Fruit fly (Drosophila melanogaster) whole organism, embryonic: ENCODE data around the gene GlcAT-P.
A peak's percentile ranks its signal among the peaks of the same experiment; 100 is the strongest.

Experiments
- BtbVII ChIP-seq: fragments of 200-800 bp; sonication (Bioruptor generic); optimal IDR thresholded peaks from 3 replicates; lab custom pipeline; 2017; ENCODE audit warnings: missing biosample characterization, mild to moderate bottlenecking, missing genetic modification characterization
- CG10147 ChIP-seq: fragments of 200-800 bp; sonication (Bioruptor generic); optimal IDR thresholded peaks from 2 replicates; lab custom pipeline; 2019; ENCODE audit warnings: missing biosample characterization, mild to moderate bottlenecking, missing genetic modification characterization, moderate library complexity
- CG10209 ChIP-seq: fragments of 200-800 bp; sonication (Bioruptor generic); optimal IDR thresholded peaks from 3 replicates; lab custom pipeline; 2017; ENCODE audit warnings: missing biosample characterization, mild to moderate bottlenecking, missing genetic modification characterization, missing genetic modification reagents
- CG10959 ChIP-seq: fragments of 200-800 bp; sonication (Bioruptor generic); IDR thresholded peaks from 2 replicates; pipeline ENCODE4 v1.3.6; 2022; ENCODE audit warnings: missing biosample characterization, missing genetic modification characterization
- CG13296 ChIP-seq: fragments of 200-800 bp; sonication (Bioruptor generic); optimal IDR thresholded peaks from 3 replicates; lab custom pipeline; 2018; ENCODE audit warnings: missing biosample characterization, mild to moderate bottlenecking, missing genetic modification characterization
- CG13624 ChIP-seq: fragments of 200-800 bp; sonication (Bioruptor generic); optimal IDR thresholded peaks from 2 replicates; lab custom pipeline; 2016; ENCODE audit warnings: missing biosample characterization, missing genetic modification characterization
- CG14050 ChIP-seq: fragments of 200-800 bp; sonication (Bioruptor generic); IDR thresholded peaks from 3 replicates; pipeline ENCODE4 v1.3.6; 2022; ENCODE audit warnings: missing biosample characterization, missing genetic modification characterization
- CG15269 ChIP-seq: fragments of 200-800 bp; sonication (Bioruptor generic); optimal IDR thresholded peaks from 2 replicates; lab custom pipeline; 2018; ENCODE audit warnings: missing biosample characterization, mild to moderate bottlenecking, missing genetic modification characterization, moderate library complexity
- CG16863 ChIP-seq: fragments of 200-800 bp; sonication (Bioruptor generic); optimal IDR thresholded peaks from 3 replicates; lab custom pipeline; 2016; ENCODE audit warnings: missing biosample characterization, missing genetic modification characterization
- CG2889 ChIP-seq: fragments of 200-800 bp; sonication (Bioruptor generic); IDR thresholded peaks from 3 replicates; pipeline ENCODE4 v1.3.6; 2022; ENCODE audit warnings: missing biosample characterization, missing genetic modification characterization
- CG3838 ChIP-seq: fragments of 200-800 bp; sonication (Bioruptor generic); optimal IDR thresholded peaks from 3 replicates; lab custom pipeline; 2016; ENCODE audit warnings: missing biosample characterization, missing genetic modification characterization
- CG4854 ChIP-seq: fragments of 200-800 bp; sonication (Bioruptor generic); optimal IDR thresholded peaks from 2 replicates; lab custom pipeline; 2016; ENCODE audit warnings: missing biosample characterization, missing genetic modification characterization, inconsistent platforms
- CG6765 ChIP-seq: fragments of 200-800 bp; sonication (Bioruptor generic); optimal IDR thresholded peaks from 3 replicates; lab custom pipeline; 2017; ENCODE audit warnings: missing biosample characterization, mild to moderate bottlenecking, missing genetic modification characterization
- CG6854 ChIP-seq: fragments of 200-800 bp; sonication (Bioruptor generic); optimal IDR thresholded peaks from 3 replicates; lab custom pipeline; 2017; ENCODE audit warnings: missing biosample characterization, mild to moderate bottlenecking, missing genetic modification characterization
- CG8359 ChIP-seq: fragments of 200-800 bp; sonication (Bioruptor generic); optimal IDR thresholded peaks from 2 replicates; lab custom pipeline; 2017; ENCODE audit warnings: missing biosample characterization, mild to moderate bottlenecking, missing genetic modification characterization, borderline replicate concordance
- CG8924 ChIP-seq: fragments of 200-800 bp; optimal IDR thresholded peaks from 3 replicates; lab custom pipeline; 2019; ENCODE audit warnings: missing biosample characterization, mild to moderate bottlenecking, missing genetic modification characterization, moderate library complexity
- CHES-1-like ChIP-seq: fragments of 200-800 bp; sonication (Bioruptor generic); optimal IDR thresholded peaks from 2 replicates; lab custom pipeline; 2016; ENCODE audit warnings: missing biosample characterization, missing genetic modification characterization
- CrebB ChIP-seq: fragments of 200-800 bp; sonication (Bioruptor generic); optimal IDR thresholded peaks from 3 replicates; lab custom pipeline; 2018; ENCODE audit warnings: missing biosample characterization, mild to moderate bottlenecking, missing genetic modification characterization
- Dad ChIP-seq: fragments of 200-800 bp; sonication (Bioruptor generic); optimal IDR thresholded peaks from 3 replicates; lab custom pipeline; 2016; ENCODE audit warnings: missing biosample characterization, missing genetic modification characterization
- Dip2 ChIP-seq: fragments of 200-800 bp; sonication (Bioruptor generic); IDR thresholded peaks from 2 replicates; pipeline ENCODE4 v1.3.6; 2022; ENCODE audit warnings: missing biosample characterization, missing genetic modification characterization
- HLH3B ChIP-seq: fragments of 200-800 bp; sonication (Bioruptor generic); IDR thresholded peaks from 2 replicates; pipeline ENCODE4 v1.3.6; 2022; ENCODE audit warnings: missing biosample characterization, missing genetic modification characterization
- HLH4C ChIP-seq: fragments of 200-800 bp; sonication (Bioruptor generic); IDR thresholded peaks from 3 replicates; pipeline ENCODE4 v1.3.6; 2022; ENCODE audit warnings: missing biosample characterization, missing genetic modification characterization; ENCODE audit not compliant: partially characterized antibody
- HLHmδ ChIP-seq: fragments of 200-800 bp; sonication (Bioruptor generic); optimal IDR thresholded peaks from 2 replicates; lab custom pipeline; 2018; ENCODE audit warnings: missing biosample characterization, mild to moderate bottlenecking, missing genetic modification characterization, moderate library complexity
- HmgZ ChIP-seq: fragments of 200-800 bp; sonication (Bioruptor generic); optimal IDR thresholded peaks from 2 replicates; lab custom pipeline; 2018; ENCODE audit warnings: missing biosample characterization, mild to moderate bottlenecking, missing genetic modification characterization
- Hr78 ChIP-seq, 2 experiments: fragments of 200-800 bp in 1 of 2; fragments of >200 bp in 1 of 2; sonication (Bioruptor generic) in 1 of 2; optimal IDR thresholded peaks; 2 replicates each; lab custom pipeline; 2017 to 2019; ENCODE audit warnings: missing biosample characterization in 2 of 2, missing genetic modification characterization in 2 of 2, mild to moderate bottlenecking in 1 of 2, moderate library complexity in 1 of 2
- Lim3 ChIP-seq: fragments of 200-800 bp; sonication (Bioruptor generic); IDR thresholded peaks from 2 replicates; pipeline ENCODE4 v1.3.6; 2022; ENCODE audit warnings: missing biosample characterization, missing genetic modification characterization
- Nf-YB ChIP-seq: fragments of 200-800 bp; sonication (Bioruptor generic); optimal IDR thresholded peaks from 3 replicates; lab custom pipeline; 2019; ENCODE audit warnings: missing biosample characterization, mild to moderate bottlenecking, missing genetic modification characterization, moderate library complexity
- Optix ChIP-seq: fragments of 200-800 bp; sonication (Bioruptor generic); IDR thresholded peaks from 3 replicates; pipeline ENCODE4 v1.3.6; 2022; ENCODE audit warnings: missing biosample characterization, missing genetic modification characterization
- Ravus ChIP-seq: fragments of 200-800 bp; sonication (Bioruptor generic); IDR thresholded peaks from 2 replicates; pipeline ENCODE4 v1.3.6; 2022; ENCODE audit warnings: missing biosample characterization, missing genetic modification characterization
- Rfx ChIP-seq: fragments of 200-800 bp; sonication (Bioruptor generic); IDR thresholded peaks from 2 replicates; pipeline ENCODE4 v1.3.6; 2022; ENCODE audit warnings: missing biosample characterization, missing genetic modification characterization
- Sry-β ChIP-seq: fragments of 200-800 bp; sonication (Bioruptor generic); optimal IDR thresholded peaks from 2 replicates; lab custom pipeline; 2018; ENCODE audit warnings: missing biosample characterization, mild to moderate bottlenecking, missing genetic modification characterization, moderate library complexity
- Ssrp ChIP-seq: fragments of 200-800 bp; sonication (Bioruptor generic); optimal IDR thresholded peaks from 2 replicates; lab custom pipeline; 2018; ENCODE audit warnings: missing biosample characterization, mild to moderate bottlenecking, missing genetic modification characterization, moderate library complexity
- abd-A ChIP-seq: fragments of 200-800 bp; sonication (Bioruptor generic); optimal IDR thresholded peaks from 3 replicates; lab custom pipeline; 2019; ENCODE audit warnings: missing biosample characterization, mild to moderate bottlenecking, missing genetic modification characterization, moderate library complexity
- bigmax ChIP-seq: fragments of 200-800 bp; sonication (Bioruptor generic); optimal IDR thresholded peaks from 2 replicates; lab custom pipeline; 2018; ENCODE audit warnings: missing biosample characterization, mild to moderate bottlenecking, missing genetic modification characterization
- chinmo ChIP-seq: fragments of 200-800 bp; sonication (Bioruptor generic); IDR thresholded peaks from 4 replicates; pipeline ENCODE4 v1.3.6; 2022; ENCODE audit warnings: missing biosample characterization, missing genetic modification characterization; ENCODE audit not compliant: partially characterized antibody
- croc ChIP-seq: fragments of 200-800 bp; sonication (Bioruptor generic); conservative IDR thresholded peaks from 3 replicates; pipeline ENCODE4 v1.3.6; 2022; ENCODE audit warnings: missing biosample characterization, missing genetic modification characterization
- crp ChIP-seq, 2 experiments: fragments of 200-800 bp; sonication (Bioruptor generic); optimal IDR thresholded peaks; 2 replicates in 1 of 2; 3 replicates in 1 of 2; lab custom pipeline; 2017; ENCODE audit warnings: missing biosample characterization in 2 of 2, missing genetic modification characterization in 2 of 2, mild to moderate bottlenecking in 1 of 2, moderate library complexity in 1 of 2
- dan ChIP-seq: fragments of 200-800 bp; sonication (Bioruptor generic); IDR thresholded peaks from 2 replicates; pipeline ENCODE4 v1.3.6; 2022; ENCODE audit warnings: missing biosample characterization, missing genetic modification characterization
- dpn ChIP-seq, 2 experiments: fragments of 200-800 bp; sonication (Bioruptor generic); optimal IDR thresholded peaks; 3 replicates each; lab custom pipeline; 2016; ENCODE audit warnings: missing biosample characterization in 2 of 2, missing genetic modification characterization in 2 of 2
- gro ChIP-seq: fragments of 200-800 bp; sonication (Bioruptor generic); optimal IDR thresholded peaks from 2 replicates; lab custom pipeline; 2016; ENCODE audit warnings: missing biosample characterization, missing genetic modification characterization
- pnt ChIP-seq: fragments of 200-800 bp; sonication (Bioruptor generic); optimal IDR thresholded peaks from 3 replicates; lab custom pipeline; 2016; ENCODE audit warnings: missing biosample characterization, missing genetic modification characterization
- repo ChIP-seq: fragments of 200-800 bp; sonication (Bioruptor generic); optimal IDR thresholded peaks from 2 replicates; lab custom pipeline; 2016; ENCODE audit warnings: missing biosample characterization, missing genetic modification characterization
- schlank ChIP-seq: fragments of 200-800 bp; sonication (Bioruptor generic); optimal IDR thresholded peaks from 2 replicates; lab custom pipeline; 2018; ENCODE audit warnings: missing biosample characterization, mild to moderate bottlenecking, missing genetic modification characterization
- sd ChIP-seq: fragments of 200-800 bp; sonication (Bioruptor generic); optimal IDR thresholded peaks from 3 replicates; lab custom pipeline; 2018; ENCODE audit warnings: missing biosample characterization, mild to moderate bottlenecking, missing genetic modification characterization, moderate library complexity
- tgo ChIP-seq: fragments of 200-800 bp; sonication (Bioruptor generic); IDR thresholded peaks from 3 replicates; pipeline ENCODE4 v1.3.6; 2022; ENCODE audit warnings: missing biosample characterization, missing genetic modification characterization
- tio ChIP-seq: fragments of 200-800 bp; sonication (Bioruptor generic); optimal IDR thresholded peaks from 2 replicates; lab custom pipeline; 2017; ENCODE audit warnings: missing biosample characterization, missing genetic modification characterization, inconsistent platforms
- vvl ChIP-seq: fragments of 200-800 bp; sonication (Bioruptor generic); IDR thresholded peaks from 2 replicates; pipeline ENCODE4 v1.3.6; 2022; ENCODE audit warnings: missing biosample characterization, missing genetic modification characterization

Gene GlcAT-P

DNA sequence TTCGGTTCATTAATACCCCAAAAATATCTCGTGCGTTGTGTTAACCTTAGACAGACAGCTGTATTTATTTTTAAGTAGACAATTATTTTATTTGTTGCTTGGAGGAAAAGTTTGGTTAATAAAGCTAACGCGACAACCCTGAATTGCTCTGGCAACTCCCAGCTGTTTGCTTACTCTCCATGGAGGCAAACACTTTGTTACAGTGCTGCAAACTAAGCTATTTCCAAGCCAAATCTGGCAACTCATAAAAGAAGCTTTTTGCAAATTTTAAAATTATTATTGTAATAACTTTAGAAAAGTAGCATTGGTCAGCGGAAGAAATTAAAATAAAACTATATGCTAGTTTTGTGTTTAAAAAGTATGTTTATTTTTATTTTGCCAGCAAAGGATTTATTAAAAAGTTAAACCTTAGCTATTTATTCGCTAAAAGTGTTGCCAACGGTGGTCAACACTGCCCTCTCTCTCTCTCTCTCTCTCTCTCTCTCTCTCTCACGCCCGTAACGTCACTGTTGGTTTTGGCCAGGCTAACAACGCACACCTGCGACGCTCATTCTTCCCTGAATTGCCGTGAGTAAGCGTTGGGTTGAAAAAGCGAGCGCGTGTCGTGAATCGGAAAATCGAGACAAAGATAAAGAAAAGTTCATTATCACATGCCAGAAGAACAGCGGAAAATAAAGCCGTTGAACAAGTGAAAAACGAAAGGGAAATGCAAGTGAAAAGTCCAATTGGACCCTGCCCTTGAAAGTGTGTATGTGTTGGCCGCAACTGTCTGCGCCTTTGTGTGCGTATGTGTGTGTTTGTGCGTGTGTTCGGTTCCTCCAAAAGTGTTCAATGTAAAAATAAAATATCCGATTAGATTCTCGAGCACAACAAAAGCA, 18.1 kb upstream of the GlcAT-P start (continued):
- TF ChIP-seq Nf-YB (peak; percentile 48), CG8359 (GFP tag; lab: Kevin White, UChicago) (peak; percentile 48), chinmo (0 out of 4 replicates have a peak, but pooled peaks have one; percentile 67), CrebB (tag; lab: Kevin White, UChicago) (peak; percentile 84), repo (GFP tag; lab: Kevin White, UChicago) (peak; percentile 88), HLHmδ (GFP tag; lab: Kevin White, UChicago) (peak; percentile 49), CG15269 (peak; percentile 85), vvl (GFP tag; lab: Robert Waterston, UW) (peak; percentile 98), crp (GFP tag; optimal IDR thresholded peaks at IDR 0.05; lab: Kevin White, UChicago) (peak in 1 of 2 experiments; percentile 76), CG6765 (GFP tag; lab: Kevin White, UChicago) (peak; percentile 89), Sry-β (peak; percentile 97), CG6854 (GFP tag; lab: Kevin White, UChicago) (peak; percentile 86), CHES-1-like (GFP tag; lab: Kevin White, UChicago) (peak; percentile 76), bigmax (GFP tag; lab: Kevin White, UChicago) (peak; percentile 72), tio (GFP tag; lab: Kevin White, UChicago) (no peak), abd-A (tag; lab: Kevin White, UChicago) (peak; percentile 16), sd (tag; lab: Kevin White, UChicago) (peak; percentile 58), CG13296 (GFP tag; lab: Kevin White, UChicago) (peak; percentile 81), Hr78 (GFP tag; optimal IDR thresholded peaks at IDR 0.05; lab: Kevin White, UChicago) (no peak), CG10209 (GFP tag; lab: Kevin White, UChicago) (peak; percentile 89), Optix (GFP tag; lab: Robert Waterston, UW) (peak; percentile 91), pnt (peak; percentile 82), Ssrp (tag; lab: Kevin White, UChicago) (peak; percentile 68), HLH3B (GFP tag; lab: Robert Waterston, UW) (peak; percentile 93), CG16863 (GFP tag; lab: Kevin White, UChicago) (peak; percentile 86), gro (GFP tag; lab: Kevin White, UChicago) (peak; percentile 94), CG8924 (tag; lab: Kevin White, UChicago) (peak; percentile 88), dan (no peak; the same call in 1 of the 2 replicates), schlank (tag; lab: Kevin White, UChicago) (peak; percentile 86), Lim3 (0 out of 2 replicates have a peak, but pooled peaks have one; percentile 34), tgo (peak; percentile 94), CG13624 (GFP tag; lab: Kevin White, UChicago) (peak; percentile 87), Dad (GFP tag; lab: Kevin White, UChicago) (peak; percentile 70), BtbVII (peak; percentile 90), dpn (GFP tag; optimal IDR thresholded peaks at IDR 0.05; lab: Kevin White, UChicago) (peak; percentile 87 to 91), croc (peak; percentile 57; the same call in 2 of the 3 replicates), CG3838 (GFP tag; lab: Kevin White, UChicago) (peak; percentile 47), Rfx (GFP tag; lab: Robert Waterston, UW) (peak; percentile 97), HmgZ (tag; lab: Kevin White, UChicago) (peak; percentile 89), CG2889 (GFP tag; lab: Robert Waterston, UW) (peak; percentile 68; the same call in 2 of the 3 replicates), Dip2 (peak; percentile 18; the same call in 1 of the 2 replicates), CG10959 (GFP tag; lab: Robert Waterston, UW) (peak; percentile 79), Ravus (GFP tag; lab: Robert Waterston, UW) (peak; percentile 69), HLH4C (no peak), CG10147 (peak; percentile 87), CG4854 (GFP tag; lab: Kevin White, UChicago) (peak; percentile 69), CG14050 (peak; percentile 83)
